Fruit fly (Drosophila melanogaster) whole organism, pupa: Measurements from ENCODE around the gene CG13794.

Source experiments
- CG10348 ChIP-seq: fragments of 200-800 bp; sonication (Bioruptor generic); IDR thresholded peaks from 2 replicates; pipeline ENCODE4 v1.3.6; 2022; ENCODE audit warnings: missing biosample characterization, missing genetic modification characterization
- CG12605 ChIP-seq: fragments of 200-800 bp; sonication (Bioruptor generic); IDR thresholded peaks from 2 replicates; pipeline ENCODE4 v1.3.6; 2022; ENCODE audit warnings: missing biosample characterization, missing genetic modification characterization
- CG13204 ChIP-seq: fragments of 200-800 bp; sonication (Bioruptor generic); optimal IDR thresholded peaks from 2 replicates; lab custom pipeline; 2018; ENCODE audit warnings: missing biosample characterization, mild to moderate bottlenecking, missing genetic modification characterization, moderate library complexity
- CG32121 ChIP-seq: fragments of 200-800 bp; sonication (Bioruptor generic); IDR thresholded peaks from 2 replicates; pipeline ENCODE4 v1.3.6; 2022; ENCODE audit warnings: missing biosample characterization, missing genetic modification characterization
- CG34367 ChIP-seq: fragments of 200-800 bp; sonication (Bioruptor generic); optimal IDR thresholded peaks from 2 replicates; lab custom pipeline; 2018; ENCODE audit warnings: missing biosample characterization, mild to moderate bottlenecking, missing genetic modification characterization
- CG8159 ChIP-seq: fragments of 200-800 bp; sonication (Bioruptor generic); optimal IDR thresholded peaks from 3 replicates; lab custom pipeline; 2018; ENCODE audit warnings: missing biosample characterization, mild to moderate bottlenecking, missing genetic modification characterization, moderate library complexity
- gl ChIP-seq: fragments of 200-800 bp; sonication (Bioruptor generic); optimal IDR thresholded peaks from 2 replicates; lab custom pipeline; 2018; ENCODE audit warnings: missing biosample characterization, mild to moderate bottlenecking, missing genetic modification characterization

DNA sequence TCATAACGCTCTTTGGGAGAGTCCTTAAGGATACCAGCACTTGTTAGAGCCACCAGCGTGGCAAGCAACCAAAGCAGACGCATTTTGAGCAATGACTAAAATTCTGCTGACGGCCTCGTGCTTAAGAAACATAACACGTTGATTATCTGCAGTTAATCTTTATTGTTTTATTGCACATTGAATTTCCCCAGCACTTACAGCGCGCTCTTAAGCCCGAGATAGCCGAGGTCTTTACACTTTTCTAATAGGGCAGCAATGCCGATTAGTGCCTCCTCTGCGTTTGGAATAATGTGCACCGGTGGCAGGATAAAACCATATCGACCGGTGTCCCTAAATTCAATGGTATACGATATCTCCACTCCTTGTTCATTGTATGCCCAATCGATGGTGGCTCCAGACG is 31.7 kb downstream of the CG13794 start, which contains the start of gene CG18585:
- no peak for TF ChIP-seq CG10348 (GFP tag; lab: Robert Waterston, UW)
- TF ChIP-seq CG32121 (GFP tag; lab: Robert Waterston, UW) = no peak
- TF ChIP-seq CG8159 (tag; lab: Kevin White, UChicago) = no peak
- TF ChIP-seq CG34367 (tag; lab: Kevin White, UChicago) = no peak
- no peak for TF ChIP-seq CG13204 (GFP tag; lab: Kevin White, UChicago)
- no peak for TF ChIP-seq CG12605 (GFP tag; lab: Robert Waterston, UW)
- no peak for TF ChIP-seq gl (tag; lab: Kevin White, UChicago)
